Fruit fly (Drosophila melanogaster): Measurements from ENCODE around the gene Vps60.

Vps60 gene

dm6 chr3L:17651717-17652651 is 30.6 kb upstream of the Vps60 start (continued):
- no peak for TF ChIP-seq CG13775 (GFP tag; optimal IDR thresholded peaks at IDR 0.05)
- peak; percentile 33 for TF ChIP-seq CG13296 (GFP tag; optimal IDR thresholded peaks at IDR 0.05)
- peak; percentile 31 for TF ChIP-seq CG6765 (GFP tag; optimal IDR thresholded peaks at IDR 0.05)
- peak; percentile 19 for TF ChIP-seq CG1233 (GFP tag; optimal IDR thresholded peaks at IDR 0.05)
- TF ChIP-seq CHES-1-like (GFP tag; optimal IDR thresholded peaks at IDR 0.05), result no peak
- no peak for TF ChIP-seq CG31388 (GFP tag; optimal IDR thresholded peaks at IDR 0.05)
- TF ChIP-seq h (optimal IDR thresholded peaks at IDR 0.05), result no peak
- TF ChIP-seq Hr51 (GFP tag; optimal IDR thresholded peaks at IDR 0.05), result peak in 1 of 2 experiments; percentile 52
- no peak for TF ChIP-seq Kr (GFP tag; optimal IDR thresholded peaks at IDR 0.05)
- TF ChIP-seq Xrp1 (GFP tag; IDR thresholded peaks at IDR 0.05), result no peak
- no peak for TF ChIP-seq Stat92E (GFP tag; optimal IDR thresholded peaks at IDR 0.05)
- no peak for TF ChIP-seq unc-4 (GFP tag; IDR thresholded peaks at IDR 0.05; ENCODE audit: partially characterized antibody)
- TF ChIP-seq CG11247 (GFP tag; IDR thresholded peaks at IDR 0.05), result 0 out of 2 replicates have a peak, but pooled peaks have one; percentile 27
- no peak for TF ChIP-seq sna (GFP tag; IDR thresholded peaks at IDR 0.05; ENCODE audit: partially characterized antibody)
- peak; percentile 43 for TF ChIP-seq CG11504 (tag; optimal IDR thresholded peaks at IDR 0.05)
- TF ChIP-seq Hr39 (optimal IDR thresholded peaks at IDR 0.05), result no peak
- TF ChIP-seq lmd (GFP tag; IDR thresholded peaks at IDR 0.05), result no peak
- TF ChIP-seq CG17361 (GFP tag; IDR thresholded peaks at IDR 0.05), result 0 out of 3 replicates have a peak, but pooled peaks have one; percentile 17
- TF ChIP-seq Oaz (GFP tag; IDR thresholded peaks at IDR 0.05), result no peak
- TF ChIP-seq nerfin-1 (tag; optimal IDR thresholded peaks at IDR 0.05), result no peak
- peak; percentile 10 for TF ChIP-seq CG12659 (GFP tag; optimal IDR thresholded peaks at IDR 0.05)
- TF ChIP-seq D (optimal IDR thresholded peaks at IDR 0.05), result no peak
- TF ChIP-seq D (GFP tag; optimal IDR thresholded peaks at IDR 0.05), result no peak
- TF ChIP-seq CG2875 (GFP tag; optimal IDR thresholded peaks at IDR 0.05), result peak; percentile 30
- TF ChIP-seq NK7.1 (GFP tag; optimal IDR thresholded peaks at IDR 0.05), result no peak
- TF ChIP-seq lab (GFP tag; optimal IDR thresholded peaks at IDR 0.05), result peak; percentile 78
- no peak for TF ChIP-seq HLHmδ (GFP tag; optimal IDR thresholded peaks at IDR 0.05)
- TF ChIP-seq vfl (GFP tag; optimal IDR thresholded peaks at IDR 0.05), result no peak
- TF ChIP-seq CG6654 (GFP tag; optimal IDR thresholded peaks at IDR 0.05), result no peak
- peak; percentile 34 for TF ChIP-seq Fer3 (tag; optimal IDR thresholded peaks at IDR 0.05)
- no peak for TF ChIP-seq pho (GFP tag; optimal IDR thresholded peaks at IDR 0.05)
- TF ChIP-seq MTF-1 (GFP tag; optimal IDR thresholded peaks at IDR 0.05; ENCODE audit: borderline replicate concordance), result no peak
- no peak for TF ChIP-seq usp (GFP tag; optimal IDR thresholded peaks at IDR 0.05)
- TF ChIP-seq pum (GFP tag; optimal IDR thresholded peaks at IDR 0.05), result no peak
- TF ChIP-seq CG17912 (GFP tag; optimal IDR thresholded peaks at IDR 0.05), result no peak
- peak; percentile 19 for TF ChIP-seq CG13424 (tag; optimal IDR thresholded peaks at IDR 0.05)
- TF ChIP-seq cg (GFP tag; optimal IDR thresholded peaks at IDR 0.05), result no peak
- TF ChIP-seq dmrt99B (tag; optimal IDR thresholded peaks at IDR 0.05), result peak; percentile 48
- TF ChIP-seq sc (optimal IDR thresholded peaks at IDR 0.05), result no peak
- no peak for TF ChIP-seq sc (GFP tag; optimal IDR thresholded peaks at IDR 0.05)
- no peak for TF ChIP-seq grn (GFP tag; optimal IDR thresholded peaks at IDR 0.05)
- peak; percentile 22 for TF ChIP-seq CG3281 (GFP tag; optimal IDR thresholded peaks at IDR 0.05)
- no peak; the same call in 1 of the 2 replicates for TF ChIP-seq esg (GFP tag; conservative IDR thresholded peaks at IDR 0.05)
- no peak for TF ChIP-seq CG17612 (GFP tag; IDR thresholded peaks at IDR 0.05)
- TF ChIP-seq ap (GFP tag; IDR thresholded peaks at IDR 0.05), result no peak
- peak; percentile 82 for TF ChIP-seq Med (GFP tag)
- no peak for TF ChIP-seq trh (GFP tag; optimal IDR thresholded peaks at IDR 0.05)
- no peak for TF ChIP-seq insv (GFP tag; optimal IDR thresholded peaks at IDR 0.05)
- TF ChIP-seq Awh (GFP tag; IDR thresholded peaks at IDR 0.05), result peak; percentile 44; the same call in 1 of the 2 replicates

All from whole organism, embryonic.